Fruit fly (Drosophila melanogaster) whole organism, embryonic: ENCODE results near the gene ddbt.

Experiments
- Adf1 ChIP-seq: fragments of 200-800 bp; sonication (Bioruptor generic); IDR thresholded peaks from 2 replicates; pipeline ENCODE4 v1.3.6; 2022; ENCODE audit warnings: missing biosample characterization, missing genetic modification characterization
- Aef1 ChIP-seq: fragments of 200-800 bp; sonication (Bioruptor generic); IDR thresholded peaks from 3 replicates; pipeline ENCODE4 v1.3.6; 2022; ENCODE audit warnings: missing biosample characterization, missing genetic modification characterization
- Asciz ChIP-seq: fragments of 200-800 bp; sonication (Bioruptor generic); optimal IDR thresholded peaks from 2 replicates; lab custom pipeline; 2017; ENCODE audit warnings: missing biosample characterization, mild to moderate bottlenecking, missing genetic modification characterization, missing genetic modification reagents
- Awh ChIP-seq: fragments of 200-800 bp; sonication (Bioruptor generic); IDR thresholded peaks from 2 replicates; pipeline ENCODE4, ENCODE4 v1.3.6; 2022; ENCODE audit warnings: missing biosample characterization, missing genetic modification characterization
- CG10654 ChIP-seq: fragments of 200-800 bp; sonication (Bioruptor generic); optimal IDR thresholded peaks from 2 replicates; lab custom pipeline; 2016; ENCODE audit warnings: missing biosample characterization, missing genetic modification characterization
- CG11560 ChIP-seq: fragments of 200-800 bp; sonication (Bioruptor generic); IDR thresholded peaks from 3 replicates; pipeline ENCODE4 v1.3.6; 2022; ENCODE audit warnings: missing biosample characterization, missing genetic modification characterization
- CG11695 ChIP-seq: fragments of 200-800 bp; sonication (Bioruptor generic); IDR thresholded peaks from 3 replicates; pipeline ENCODE4 v1.3.6; 2022; ENCODE audit warnings: missing biosample characterization, missing genetic modification characterization
- CG13424 ChIP-seq: fragments of 200-800 bp; sonication (Bioruptor generic); optimal IDR thresholded peaks from 2 replicates; lab custom pipeline; 2019; ENCODE audit warnings: missing biosample characterization, mild to moderate bottlenecking, missing genetic modification characterization, moderate library complexity
- CG16779 ChIP-seq: fragments of 200-800 bp; sonication (Bioruptor generic); IDR thresholded peaks from 2 replicates; pipeline ENCODE4 v1.3.6; 2022; ENCODE audit warnings: missing biosample characterization, missing genetic modification characterization
- CG17328 ChIP-seq: fragments of 200-800 bp; sonication (Bioruptor generic); IDR thresholded peaks from 2 replicates; pipeline ENCODE4 v1.3.6; 2022; ENCODE audit warnings: missing biosample characterization, missing genetic modification characterization
- CG1832 ChIP-seq: fragments of 200-800 bp; sonication (Bioruptor generic); optimal IDR thresholded peaks from 2 replicates; lab custom pipeline; 2017; ENCODE audit warnings: missing biosample characterization, mild to moderate bottlenecking, missing genetic modification characterization, inconsistent platforms
- CG18764 ChIP-seq: fragments of 200-800 bp; sonication (Bioruptor generic); optimal IDR thresholded peaks from 3 replicates; lab custom pipeline; 2016; ENCODE audit warnings: missing biosample characterization, missing genetic modification characterization
- CG2116 ChIP-seq: fragments of 200-800 bp; sonication (Bioruptor generic); optimal IDR thresholded peaks from 3 replicates; lab custom pipeline; 2018; ENCODE audit warnings: missing biosample characterization, mild to moderate bottlenecking, missing genetic modification characterization
- CG2202 ChIP-seq: fragments of 200-800 bp; sonication (Bioruptor generic); optimal IDR thresholded peaks from 2 replicates; lab custom pipeline; 2018; ENCODE audit warnings: missing biosample characterization, mild to moderate bottlenecking, missing genetic modification characterization
- CG3065 ChIP-seq: fragments of 200-800 bp; sonication (Bioruptor generic); optimal IDR thresholded peaks from 2 replicates; lab custom pipeline; 2016; ENCODE audit warnings: missing biosample characterization, missing genetic modification characterization
- CG4730 ChIP-seq: fragments of 200-800 bp; sonication (Bioruptor generic); IDR thresholded peaks from 2 replicates; pipeline ENCODE4 v1.3.6; 2022; ENCODE audit warnings: missing biosample characterization, missing genetic modification characterization
- CG5245 ChIP-seq: fragments of 200-800 bp; sonication (Bioruptor generic); optimal IDR thresholded peaks from 3 replicates; lab custom pipeline; 2016; ENCODE audit warnings: missing biosample characterization, missing genetic modification characterization
- CG6175 ChIP-seq: fragments of 200-800 bp; sonication (Bioruptor generic); IDR thresholded peaks from 3 replicates; pipeline ENCODE4 v1.3.6; 2022; ENCODE audit warnings: missing biosample characterization, missing genetic modification characterization
- CG7786 ChIP-seq: fragments of 200-800 bp; sonication (Bioruptor generic); optimal IDR thresholded peaks from 2 replicates; lab custom pipeline; 2016; ENCODE audit warnings: missing biosample characterization, missing genetic modification characterization
- CG8478 ChIP-seq: fragments of >200 bp; optimal IDR thresholded peaks from 2 replicates; lab custom pipeline; 2018
- CG8924 ChIP-seq: fragments of 200-800 bp; optimal IDR thresholded peaks from 3 replicates; lab custom pipeline; 2019; ENCODE audit warnings: missing biosample characterization, mild to moderate bottlenecking, missing genetic modification characterization, moderate library complexity
- Dbx ChIP-seq: fragments of 200-800 bp; sonication (Bioruptor generic); IDR thresholded peaks from 3 replicates; pipeline ENCODE4 v1.3.6; 2022; ENCODE audit warnings: missing biosample characterization, missing genetic modification characterization
- Drgx ChIP-seq: fragments of 200-800 bp; sonication (Bioruptor generic); IDR thresholded peaks from 2 replicates; pipeline ENCODE4 v1.3.6; 2022; ENCODE audit warnings: missing biosample characterization, missing genetic modification characterization
- E2f1 ChIP-seq: fragments of 200-800 bp; sonication (Bioruptor generic); IDR thresholded peaks from 2 replicates; pipeline ENCODE4 v1.3.6; 2022; ENCODE audit warnings: missing biosample characterization, missing genetic modification characterization
- Lpt ChIP-seq: fragments of >200 bp; optimal IDR thresholded peaks from 2 replicates; lab custom pipeline; 2018; ENCODE audit warnings: missing biosample characterization, missing genetic modification characterization
- Max ChIP-seq: fragments of 200-800 bp; sonication (Bioruptor generic); optimal IDR thresholded peaks from 2 replicates; lab custom pipeline; 2016; ENCODE audit warnings: missing biosample characterization, mild to moderate bottlenecking, missing genetic modification characterization
- NC2β ChIP-seq: fragments of 200-800 bp; sonication (Bioruptor generic); optimal IDR thresholded peaks from 2 replicates; lab custom pipeline; 2016; ENCODE audit warnings: missing biosample characterization, missing genetic modification characterization
- NFAT ChIP-seq: fragments of 200-800 bp; sonication (Bioruptor generic); IDR thresholded peaks from 2 replicates; pipeline ENCODE4 v1.3.6; 2022; ENCODE audit warnings: missing biosample characterization, missing genetic modification characterization
- Oaz ChIP-seq: fragments of 200-800 bp; sonication (Bioruptor generic); IDR thresholded peaks from 2 replicates; pipeline ENCODE4 v1.3.6; 2022; ENCODE audit warnings: missing biosample characterization, missing genetic modification characterization
- Oli ChIP-seq: fragments of 200-800 bp; sonication (Bioruptor generic); optimal IDR thresholded peaks from 2 replicates; lab custom pipeline; 2018; ENCODE audit warnings: missing biosample characterization, mild to moderate bottlenecking, missing genetic modification characterization, moderate library complexity
- PHDP ChIP-seq: fragments of 200-800 bp; sonication (Bioruptor generic); optimal IDR thresholded peaks from 3 replicates; lab custom pipeline; 2018; ENCODE audit warnings: missing biosample characterization, mild to moderate bottlenecking, missing genetic modification characterization, moderate library complexity
- Ravus ChIP-seq: fragments of 200-800 bp; sonication (Bioruptor generic); IDR thresholded peaks from 2 replicates; pipeline ENCODE4 v1.3.6; 2022; ENCODE audit warnings: missing biosample characterization, missing genetic modification characterization
- Sox100B ChIP-seq: fragments of 200-800 bp; sonication (Bioruptor generic); optimal IDR thresholded peaks from 3 replicates; lab custom pipeline; 2018; ENCODE audit warnings: missing biosample characterization, mild to moderate bottlenecking, missing genetic modification characterization
- Sox102F ChIP-seq: fragments of 200-800 bp; sonication (Bioruptor generic); optimal IDR thresholded peaks from 2 replicates; lab custom pipeline; 2018; ENCODE audit warnings: missing biosample characterization, mild to moderate bottlenecking, missing genetic modification characterization, moderate library complexity
- ara ChIP-seq: fragments of 200-800 bp; sonication (Bioruptor generic); IDR thresholded peaks from 2 replicates; pipeline ENCODE4 v1.3.6; 2022; ENCODE audit warnings: missing biosample characterization, missing genetic modification characterization
- cas ChIP-seq: fragments of 200-800 bp; sonication (Bioruptor generic); IDR thresholded peaks from 2 replicates; pipeline ENCODE4 v1.3.6; 2022; ENCODE audit warnings: missing biosample characterization, missing genetic modification characterization
- cwo ChIP-seq: fragments of 200-800 bp; sonication (Bioruptor generic); optimal IDR thresholded peaks from 3 replicates; lab custom pipeline; 2017; ENCODE audit warnings: missing biosample characterization, missing genetic modification characterization, mild to moderate bottlenecking, moderate library complexity, missing genetic modification reagents
- ham ChIP-seq: fragments of 200-800 bp; sonication (Bioruptor generic); IDR thresholded peaks from 2 replicates; pipeline ENCODE4 v1.3.6; 2022; ENCODE audit warnings: missing biosample characterization, missing genetic modification characterization
- ind ChIP-seq: fragments of 200-800 bp; sonication (Bioruptor generic); optimal IDR thresholded peaks from 3 replicates; lab custom pipeline; 2016; ENCODE audit warnings: missing biosample characterization, missing genetic modification characterization
- lov ChIP-seq, 2 experiments: fragments of 200-800 bp in 1 of 2; fragments of >200 bp in 1 of 2; sonication (Bioruptor generic) in 1 of 2; IDR thresholded peaks in 1 of 2; optimal IDR thresholded peaks in 1 of 2; 2 replicates in 1 of 2; 3 replicates in 1 of 2; pipeline versions ENCODE4 v1.3.6 to Lab custom; 2017 to 2022; ENCODE audit warnings: missing biosample characterization in 1 of 2, missing genetic modification characterization in 1 of 2
- mirr ChIP-seq: fragments of 200-800 bp; sonication (Bioruptor generic); optimal IDR thresholded peaks from 3 replicates; lab custom pipeline; 2018; ENCODE audit warnings: missing biosample characterization, mild to moderate bottlenecking, missing genetic modification characterization
- nom ChIP-seq: fragments of 200-800 bp; sonication (Bioruptor generic); optimal IDR thresholded peaks from 2 replicates; lab custom pipeline; 2017; ENCODE audit warnings: missing biosample characterization, missing genetic modification characterization, mild to moderate bottlenecking, moderate library complexity, missing genetic modification reagents
- odd ChIP-seq: fragments of 200-800 bp; sonication (Bioruptor generic); optimal IDR thresholded peaks from 2 replicates; lab custom pipeline; 2017; ENCODE audit warnings: missing biosample characterization, mild to moderate bottlenecking, missing genetic modification characterization
- rib ChIP-seq: fragments of 200-800 bp; sonication (Bioruptor generic); IDR thresholded peaks from 2 replicates; pipeline ENCODE4 v1.3.6; 2022; ENCODE audit warnings: missing biosample characterization, missing genetic modification characterization
- ro ChIP-seq: fragments of 200-800 bp; sonication (Bioruptor generic); IDR thresholded peaks from 2 replicates; pipeline ENCODE4 v1.3.6; 2022; ENCODE audit warnings: missing biosample characterization, missing genetic modification characterization
- sqz ChIP-seq: fragments of 200-800 bp; sonication (Bioruptor generic); optimal IDR thresholded peaks from 3 replicates; lab custom pipeline; 2018; ENCODE audit warnings: missing biosample characterization, mild to moderate bottlenecking, missing genetic modification characterization
- tap ChIP-seq: fragments of 200-800 bp; optimal IDR thresholded peaks from 3 replicates; lab custom pipeline; 2019; ENCODE audit warnings: missing biosample characterization, mild to moderate bottlenecking, missing genetic modification characterization, moderate library complexity
- tup ChIP-seq: fragments of 200-800 bp; sonication (Bioruptor generic); optimal IDR thresholded peaks from 2 replicates; lab custom pipeline; 2016; ENCODE audit warnings: missing biosample characterization, mild to moderate bottlenecking, missing genetic modification characterization, moderate library complexity
- unpg ChIP-seq: fragments of 200-800 bp; sonication (Bioruptor generic); optimal IDR thresholded peaks from 3 replicates; lab custom pipeline; 2018; ENCODE audit warnings: missing biosample characterization, mild to moderate bottlenecking, missing genetic modification characterization, moderate library complexity
- z ChIP-seq: fragments of 200-800 bp; sonication (Bioruptor generic); IDR thresholded peaks from 3 replicates; pipeline ENCODE4 v1.3.6; 2022; ENCODE audit warnings: missing biosample characterization, missing genetic modification characterization

The ddbt gene

dm6 chr3L:347641-348405, 30.9 kb downstream of the ddbt start (continued):
- TF ChIP-seq lov (optimal IDR thresholded peaks at IDR 0.05; lab: Kevin White, UChicago), result no peak
- TF ChIP-seq lov (GFP tag; IDR thresholded peaks at IDR 0.05; lab: Robert Waterston, UW), result peak; percentile 73; the same call in 2 of the 3 replicates
- TF ChIP-seq E2f1 (GFP tag; lab: Robert Waterston, UW), result peak; percentile 68
- peak; percentile 69 for TF ChIP-seq CG13424 (tag; lab: Kevin White, UChicago)
- peak; percentile 68 for TF ChIP-seq CG8924 (tag; lab: Kevin White, UChicago)
- peak; percentile 43 for TF ChIP-seq CG3065 (GFP tag; lab: Kevin White, UChicago)
- no peak for TF ChIP-seq Lpt (GFP tag; lab: Kevin White, UChicago)
- TF ChIP-seq Sox100B (GFP tag; lab: Kevin White, UChicago), result peak; percentile 69
- TF ChIP-seq tap (tag; lab: Kevin White, UChicago), result peak; percentile 62
- TF ChIP-seq Adf1 (GFP tag; lab: Robert Waterston, UW), result no peak
- peak; percentile 25; the same call in 1 of the 2 replicates for TF ChIP-seq Ravus (GFP tag; lab: Robert Waterston, UW)
- peak; percentile 12 for TF ChIP-seq odd
- TF ChIP-seq Drgx (GFP tag; lab: Robert Waterston, UW), result peak; percentile 87
- TF ChIP-seq Awh (GFP tag; lab: Robert Waterston, UW), result peak; percentile 85
- TF ChIP-seq ro (GFP tag; lab: Robert Waterston, UW), result 0 out of 2 replicates have a peak, but pooled peaks have one; percentile 18
- peak; percentile 77 for TF ChIP-seq Oli (tag; lab: Kevin White, UChicago)
- no peak for TF ChIP-seq Dbx (GFP tag; lab: Robert Waterston, UW)
- TF ChIP-seq sqz (GFP tag; lab: Kevin White, UChicago), result no peak
- TF ChIP-seq PHDP (tag; lab: Kevin White, UChicago), result peak; percentile 62
- peak; percentile 86 for TF ChIP-seq Sox102F (GFP tag; lab: Kevin White, UChicago)
- TF ChIP-seq z (GFP tag; lab: Robert Waterston, UW), result 0 out of 3 replicates have a peak, but pooled peaks have one; percentile 36
- peak; percentile 75 for TF ChIP-seq CG5245 (GFP tag; lab: Kevin White, UChicago)
- TF ChIP-seq Oaz (GFP tag; lab: Robert Waterston, UW), result no peak
- TF ChIP-seq Asciz (GFP tag; lab: Kevin White, UChicago), result peak; percentile 61
- no peak for TF ChIP-seq cas (GFP tag; lab: Robert Waterston, UW)
- TF ChIP-seq CG4730 (GFP tag; lab: Robert Waterston, UW), result 0 out of 2 replicates have a peak, but pooled peaks have one; percentile 11
- peak; percentile 18 for TF ChIP-seq cwo (GFP tag; lab: Kevin White, UChicago)
- TF ChIP-seq NC2β (GFP tag; lab: Kevin White, UChicago), result peak; percentile 65
- TF ChIP-seq unpg, result peak; percentile 70
- peak; percentile 61 for TF ChIP-seq nom (GFP tag; lab: Kevin White, UChicago)
- TF ChIP-seq CG11695, result peak; percentile 33; the same call in 1 of the 3 replicates
- TF ChIP-seq ham (GFP tag; lab: Robert Waterston, UW), result no peak
- TF ChIP-seq CG8478 (lab: Kevin White, UChicago), result no peak
- no peak for TF ChIP-seq CG6175
- TF ChIP-seq CG2116 (GFP tag; lab: Kevin White, UChicago), result no peak
- TF ChIP-seq mirr, result no peak
- peak; percentile 73 for TF ChIP-seq CG7786 (GFP tag; lab: Kevin White, UChicago)
- TF ChIP-seq rib (GFP tag; lab: Robert Waterston, UW), result no peak
- peak; percentile 34; the same call in 1 of the 3 replicates for TF ChIP-seq Aef1 (GFP tag; lab: Robert Waterston, UW)
- TF ChIP-seq CG16779 (GFP tag; lab: Robert Waterston, UW), result 0 out of 2 replicates have a peak, but pooled peaks have one; percentile 14
- TF ChIP-seq ara (GFP tag; lab: Robert Waterston, UW), result peak; percentile 88
- TF ChIP-seq ind (GFP tag; lab: Kevin White, UChicago), result peak; percentile 81
- TF ChIP-seq CG11560 (tag; lab: Robert Waterston, UW), result no peak
- no peak for TF ChIP-seq tup (GFP tag; lab: Kevin White, UChicago)
- TF ChIP-seq CG10654 (GFP tag; lab: Kevin White, UChicago), result peak; percentile 70
- TF ChIP-seq CG2202, result peak; percentile 71
- TF ChIP-seq NFAT (GFP tag; lab: Robert Waterston, UW), result peak; percentile 40; the same call in 1 of the 2 replicates
- peak; percentile 43 for TF ChIP-seq Max (GFP tag; lab: Kevin White, UChicago)
- peak; percentile 81 for TF ChIP-seq CG17328 (GFP tag; lab: Robert Waterston, UW)
- TF ChIP-seq CG1832 (GFP tag; lab: Kevin White, UChicago), result no peak
- TF ChIP-seq CG18764, result peak; percentile 61
